Worm (Caenorhabditis elegans) whole organism, mixed stage, embryonic: ENCODE measurements around the gene F15H10.9.

Experiments
- blmp-1 ChIP-seq: fragments of 150-350 bp; optimal IDR thresholded peaks from 2 replicates; lab custom pipeline; 2014; ENCODE audit warnings: missing biosample characterization, missing genetic modification characterization
- ceh-39 ChIP-seq: fragments of 150-350 bp; optimal IDR thresholded peaks from 2 replicates; lab custom pipeline; 2014; ENCODE audit warnings: missing biosample characterization, missing genetic modification characterization
- ceh-43 ChIP-seq: fragments of 200-800 bp; sonication (Bioruptor generic); optimal IDR thresholded peaks from 2 replicates; lab custom pipeline; 2018; ENCODE audit warnings: mild to moderate bottlenecking, missing genetic modification characterization, moderate library complexity, missing compliant biosample characterization
- ceh-83 ChIP-seq: fragments of 200-800 bp; sonication (Bioruptor generic); optimal IDR thresholded peaks from 2 replicates; lab custom pipeline; 2018; ENCODE audit warnings: mild to moderate bottlenecking, missing genetic modification characterization, missing compliant biosample characterization
- ces-1 ChIP-seq: fragments of 150-350 bp; optimal IDR thresholded peaks from 2 replicates; lab custom pipeline; 2014; ENCODE audit warnings: missing biosample characterization, missing genetic modification reagents, missing genetic modification characterization
- cnd-1 ChIP-seq: fragments of 200-800 bp; sonication (Bioruptor generic); optimal IDR thresholded peaks from 2 replicates; lab custom pipeline; 2018; ENCODE audit warnings: mild to moderate bottlenecking, missing genetic modification characterization, missing compliant biosample characterization
- drap-1 ChIP-seq: fragments of 200-800 bp; sonication (Bioruptor generic); optimal IDR thresholded peaks from 3 replicates; lab custom pipeline; 2018; ENCODE audit warnings: mild to moderate bottlenecking, missing genetic modification characterization, missing compliant biosample characterization
- elt-1 ChIP-seq: sonication (generic microtip); optimal IDR thresholded peaks from 2 replicates; lab custom pipeline; 2017; ENCODE audit warnings: missing genetic modification characterization, mild to moderate bottlenecking, missing compliant biosample characterization, antibody characterized with exemption, moderate library complexity, borderline replicate concordance; ENCODE audit not compliant: insufficient read depth
- elt-3 ChIP-seq: fragments of 150-350 bp; optimal IDR thresholded peaks from 2 replicates; lab custom pipeline; 2014; ENCODE audit warnings: missing biosample characterization, missing genetic modification characterization
- flh-1 ChIP-seq: fragments of 200-800 bp; sonication (Bioruptor generic); optimal IDR thresholded peaks from 2 replicates; lab custom pipeline; 2018; ENCODE audit warnings: mild to moderate bottlenecking, missing genetic modification characterization, moderate library complexity, missing compliant biosample characterization
- ham-2 ChIP-seq: fragments of 200-800 bp; sonication (Bioruptor generic); optimal IDR thresholded peaks from 2 replicates; lab custom pipeline; 2018; ENCODE audit warnings: mild to moderate bottlenecking, missing genetic modification characterization, missing compliant biosample characterization
- hlh-1 ChIP-seq: fragments of 150-350 bp; optimal IDR thresholded peaks from 2 replicates; lab custom pipeline; 2014; ENCODE audit warnings: missing biosample characterization, missing genetic modification reagents, missing genetic modification characterization
- lin-13 ChIP-seq: fragments of 150-350 bp; optimal IDR thresholded peaks from 2 replicates; lab custom pipeline; 2014; ENCODE audit warnings: missing biosample characterization, missing genetic modification characterization
- lin-32 ChIP-seq: fragments of 200-800 bp; sonication (Bioruptor generic); optimal IDR thresholded peaks from 2 replicates; lab custom pipeline; 2018; ENCODE audit warnings: mild to moderate bottlenecking, missing genetic modification characterization, missing compliant biosample characterization
- lsy-2 ChIP-seq: fragments of 150-350 bp; optimal IDR thresholded peaks from 2 replicates; lab custom pipeline; 2014; ENCODE audit warnings: missing biosample characterization, missing genetic modification characterization
- mep-1 ChIP-seq: fragments of 150-350 bp; optimal IDR thresholded peaks from 2 replicates; lab custom pipeline; 2017; ENCODE audit warnings: missing biosample characterization, missing genetic modification reagents, missing genetic modification characterization, inconsistent platforms
- mls-2 ChIP-seq: sonication (generic microtip); optimal IDR thresholded peaks from 2 replicates; lab custom pipeline; 2016; ENCODE audit warnings: mild to moderate bottlenecking, missing genetic modification characterization, moderate library complexity, missing compliant biosample characterization
- nhr-12 ChIP-seq: fragments of 150-350 bp; optimal IDR thresholded peaks from 2 replicates; lab custom pipeline; 2014; ENCODE audit warnings: missing biosample characterization, missing genetic modification characterization
- nhr-2 ChIP-seq: fragments of 150-350 bp; optimal IDR thresholded peaks from 2 replicates; lab custom pipeline; 2014; ENCODE audit warnings: missing biosample characterization, missing genetic modification characterization
- nhr-237 ChIP-seq: fragments of 150-350 bp; optimal IDR thresholded peaks from 2 replicates; lab custom pipeline; 2014; ENCODE audit warnings: missing biosample characterization, missing genetic modification characterization
- pha-4 ChIP-seq: fragments of 150-350 bp; optimal IDR thresholded peaks from 2 replicates; lab custom pipeline; 2018; ENCODE audit warnings: missing biosample characterization, missing genetic modification reagents, missing genetic modification characterization
- sem-2 ChIP-seq: fragments of 200-800 bp; sonication (Bioruptor generic); optimal IDR thresholded peaks from 2 replicates; lab custom pipeline; 2018; ENCODE audit warnings: mild to moderate bottlenecking, missing genetic modification characterization, missing compliant biosample characterization
- snpc-4 ChIP-seq: fragments of 150-350 bp; optimal IDR thresholded peaks from 2 replicates; lab custom pipeline; 2014; ENCODE audit warnings: missing biosample characterization, missing genetic modification characterization
- sptf-1 ChIP-seq: sonication (generic microtip); optimal IDR thresholded peaks from 2 replicates; lab custom pipeline; 2017; ENCODE audit warnings: mild to moderate bottlenecking, missing genetic modification characterization, moderate library complexity, missing compliant biosample characterization
- tbx-8 ChIP-seq: fragments of 200-800 bp; sonication (Bioruptor generic); optimal IDR thresholded peaks from 2 replicates; lab custom pipeline; 2018; ENCODE audit warnings: mild to moderate bottlenecking, missing genetic modification characterization, moderate library complexity, missing compliant biosample characterization
- unc-62 ChIP-seq: fragments of 150-350 bp; optimal IDR thresholded peaks from 2 replicates; lab custom pipeline; 2014; ENCODE audit warnings: missing biosample characterization, missing genetic modification reagents, missing genetic modification characterization
- ztf-11 ChIP-seq: fragments of 150-350 bp; optimal IDR thresholded peaks from 2 replicates; lab custom pipeline; 2014; ENCODE audit warnings: missing biosample characterization, missing genetic modification characterization

F15H10.9 gene

DNA sequence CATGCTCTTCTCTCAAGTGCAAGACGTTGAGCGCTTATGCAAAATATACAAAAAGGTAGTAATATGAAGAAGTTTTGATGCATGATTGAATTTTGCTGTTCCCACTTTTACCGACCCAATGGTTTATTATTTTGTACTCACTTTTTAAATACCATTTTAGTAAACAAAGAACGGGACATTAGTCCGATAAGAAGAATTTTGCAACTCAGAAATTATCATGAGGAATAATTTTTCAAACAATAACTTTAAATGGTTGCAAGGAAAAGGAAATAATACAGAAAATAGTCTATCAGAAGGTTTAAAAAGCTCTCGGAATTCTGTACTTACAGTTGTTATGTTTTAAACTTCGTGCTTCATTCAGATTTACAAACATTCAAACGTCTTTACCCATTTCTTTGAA is at the start of gene F15H10.9:
F15H10.9 (minus strand) TSS at position 101 of the 400 bp plus-strand sequence.
- TF ChIP-seq lsy-2 (tag; lab: Kevin White, UChicago) (no peak), lin-32 (GFP tag; lab: Kevin White, UChicago) (no peak), snpc-4 (tag; lab: Kevin White, UChicago) (no peak), ham-2 (GFP tag; lab: Kevin White, UChicago) (no peak)
- TF ChIP-seq, all 35 proteins: peak for 0

ce11 chrV:10464160-10464559 is 49.6 kb upstream of the F15H10.9 start:
- TF ChIP-seq ceh-83 (GFP tag; lab: Kevin White, UChicago), result no peak
- no peak for TF ChIP-seq elt-1 (tag; lab: Kevin White, UChicago)
- TF ChIP-seq ces-1, result no peak
- TF ChIP-seq sptf-1 (tag; lab: Kevin White, UChicago), result no peak
- TF ChIP-seq elt-3 (tag; lab: Kevin White, UChicago), result no peak

DNA sequence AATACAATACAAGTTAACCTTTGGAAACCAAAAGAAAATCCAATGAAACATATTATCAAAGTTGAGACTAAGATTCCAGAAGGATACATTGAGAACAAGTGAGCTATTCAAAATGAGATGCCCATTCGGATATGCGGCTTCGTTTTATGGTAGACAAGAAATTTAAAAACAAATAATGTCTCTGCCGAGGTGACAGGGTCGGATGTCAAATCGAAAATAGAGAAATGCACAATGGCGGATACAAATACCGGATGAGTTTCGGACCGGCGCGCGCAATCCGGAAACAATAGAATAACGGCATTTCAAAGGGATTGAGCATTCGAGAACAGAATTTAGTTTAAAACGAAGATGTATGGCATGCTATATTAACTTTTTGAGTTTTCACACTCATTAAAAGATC is 48.8 kb upstream of the F15H10.9 start, which contains the start of gene F22E12.3:
F22E12.3 (minus strand) TSS at position 101 of the 400 bp plus-strand sequence.
- TF ChIP-seq mls-2 (tag; lab: Kevin White, UChicago) (no peak), nhr-237 (tag; lab: Kevin White, UChicago) (no peak), lin-32 (GFP tag; lab: Kevin White, UChicago) (no peak), mep-1 (tag; lab: Kevin White, UChicago) (no peak), nhr-12 (tag; lab: Kevin White, UChicago) (no peak), elt-1 (tag; lab: Kevin White, UChicago) (no peak), lsy-2 (tag; lab: Kevin White, UChicago) (no peak), ceh-43 (no peak), pha-4 (tag; lab: Kevin White, UChicago) (no peak)

- no peak for TF ChIP-seq ceh-83 (GFP tag; lab: Kevin White, UChicago)
- no peak for TF ChIP-seq mls-2 (tag; lab: Kevin White, UChicago)
- no peak for TF ChIP-seq unc-62 (GFP tag; lab: Kevin White, UChicago)
- TF ChIP-seq ham-2 (GFP tag; lab: Kevin White, UChicago), result no peak
- no peak for TF ChIP-seq lsy-2 (tag; lab: Kevin White, UChicago)
- TF ChIP-seq, all 35 proteins: peak for 0
These were observed 47.6 kb upstream of the F15H10.9 start, which contains the start of gene chw-1 for ce11 chrV:10462066-10462465. chw-1 (plus strand) TSS chrV:10462282.

ce11 chrV:10460685-10461084 is 46.2 kb upstream of the F15H10.9 start:
- TF ChIP-seq hlh-1, result no peak
- no peak for TF ChIP-seq flh-1 (GFP tag; lab: Kevin White, UChicago)
- no peak for TF ChIP-seq lin-13
- TF ChIP-seq ham-2 (GFP tag; lab: Kevin White, UChicago), result no peak
- no peak for TF ChIP-seq sptf-1 (tag; lab: Kevin White, UChicago)
- no peak for TF ChIP-seq drap-1 (GFP tag; lab: Kevin White, UChicago)

- TF ChIP-seq unc-62 (GFP tag; lab: Kevin White, UChicago), result no peak
- TF ChIP-seq lin-32 (GFP tag; lab: Kevin White, UChicago), result no peak
- TF ChIP-seq nhr-2, result no peak
- no peak for TF ChIP-seq sptf-1 (tag; lab: Kevin White, UChicago)
- TF ChIP-seq ceh-43, result no peak
- TF ChIP-seq cnd-1, result no peak
- TF ChIP-seq tbx-8, result no peak
- no peak for TF ChIP-seq blmp-1 (tag; lab: Kevin White, UChicago)
- no peak for TF ChIP-seq ceh-39 (tag; lab: Kevin White, UChicago)
- no peak for TF ChIP-seq mep-1 (tag; lab: Kevin White, UChicago)
- TF ChIP-seq drap-1 (GFP tag; lab: Kevin White, UChicago), result no peak
- no peak for TF ChIP-seq ztf-11
These were observed 42.7 kb upstream of the F15H10.9 start, which contains the start of gene F22E12.1 for ce11 chrV:10457247-10457646. F22E12.1 (minus strand) TSS chrV:10457347.

DNA sequence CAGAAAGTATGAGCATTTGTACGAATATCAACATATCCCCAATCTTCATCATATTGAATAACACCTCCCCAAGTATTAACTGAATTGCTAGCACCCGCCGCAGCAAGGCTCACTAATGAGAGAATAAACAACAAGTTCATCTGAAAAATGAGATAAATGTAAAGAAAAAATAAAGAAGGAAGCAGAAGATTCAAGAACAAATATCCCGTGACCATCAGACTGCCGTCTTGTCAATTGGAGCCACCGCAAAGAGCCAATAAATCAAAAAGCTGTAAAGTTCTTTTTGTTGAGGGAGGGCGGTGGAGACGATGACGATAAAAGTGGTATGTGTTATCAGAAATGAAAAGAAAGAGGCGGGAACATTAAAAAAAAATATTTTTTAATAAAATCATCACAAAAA is 39.0 kb upstream of the F15H10.9 start, which contains the start of gene Y32F6A.5:
Y32F6A.5 (minus strand) TSS at position 140 of the 400 bp plus-strand sequence.
- TF ChIP-seq drap-1 (GFP tag; lab: Kevin White, UChicago) (no peak), sem-2 (no peak), nhr-12 (tag; lab: Kevin White, UChicago) (no peak), tbx-8 (no peak), ztf-11 (no peak)
